Fruit fly (Drosophila melanogaster) whole organism, wandering third instar larva: Measurements from ENCODE around the gene Mics1.

Experiments
- Abd-B ChIP-seq: fragments of >200 bp; optimal IDR thresholded peaks from 2 replicates; lab custom pipeline; 2017; ENCODE audit warnings: missing biosample characterization, missing genetic modification characterization
- CG9705 ChIP-seq: fragments of 200-800 bp; sonication (Bioruptor generic); optimal IDR thresholded peaks from 2 replicates; lab custom pipeline; 2018; ENCODE audit warnings: missing biosample characterization, mild to moderate bottlenecking, missing genetic modification characterization
- Hr78 ChIP-seq: fragments of >200 bp; optimal IDR thresholded peaks from 2 replicates; lab custom pipeline; 2017; ENCODE audit warnings: missing biosample characterization, missing genetic modification characterization
- Sp1 ChIP-seq: fragments of 200-800 bp; sonication (Bioruptor generic); optimal IDR thresholded peaks from 3 replicates; lab custom pipeline; 2019; ENCODE audit warnings: missing biosample characterization, mild to moderate bottlenecking, missing genetic modification characterization, moderate library complexity
- lola ChIP-seq: fragments of >200 bp; optimal IDR thresholded peaks from 2 replicates; lab custom pipeline; 2017; ENCODE audit warnings: missing biosample characterization, missing genetic modification characterization
- pan ChIP-seq: fragments of >200 bp; optimal IDR thresholded peaks from 2 replicates; lab custom pipeline; 2017
- psq ChIP-seq: fragments of 200-800 bp; sonication (Bioruptor generic); optimal IDR thresholded peaks from 3 replicates; lab custom pipeline; 2017; ENCODE audit warnings: missing biosample characterization, mild to moderate bottlenecking, missing genetic modification characterization, moderate library complexity
- rgr ChIP-seq: fragments of 200-800 bp; sonication (Bioruptor generic); optimal IDR thresholded peaks from 3 replicates; lab custom pipeline; 2016; ENCODE audit warnings: missing biosample characterization, mild to moderate bottlenecking, missing genetic modification characterization
- sv ChIP-seq: fragments of 200-800 bp; sonication (Bioruptor generic); optimal IDR thresholded peaks from 3 replicates; lab custom pipeline; 2016; ENCODE audit warnings: missing biosample characterization, missing genetic modification characterization
- tai ChIP-seq: sonication (Bioruptor generic); optimal IDR thresholded peaks from 2 replicates; lab custom pipeline; 2016; ENCODE audit warnings: missing biosample characterization, missing genetic modification characterization
- usp ChIP-seq: fragments of >200 bp; optimal IDR thresholded peaks from 2 replicates; lab custom pipeline; 2017; ENCODE audit warnings: missing biosample characterization, missing genetic modification characterization

DNA sequence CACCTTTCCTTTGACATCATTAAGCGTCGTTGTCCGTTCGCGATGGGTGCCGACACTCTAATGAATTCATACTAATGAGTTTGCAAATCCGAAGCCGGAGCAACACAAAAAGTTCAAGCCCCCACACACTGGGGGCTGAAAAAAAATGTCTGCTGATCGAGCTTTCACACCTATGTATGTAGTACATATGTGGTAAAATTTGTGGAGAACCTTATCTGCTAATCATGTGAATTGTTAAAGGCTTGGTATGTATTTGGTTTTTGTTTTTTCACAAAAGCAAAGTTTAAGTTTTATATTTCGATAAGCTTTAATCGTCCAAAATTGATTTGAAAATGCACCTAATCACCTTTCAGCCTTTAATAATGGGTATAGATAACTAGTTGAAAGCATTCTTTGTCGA is 34.1 kb upstream of the Mics1 start, which contains the start of gene alpha-Est5:
- TF ChIP-seq tai (GFP tag; lab: Kevin White, UChicago) (no peak), rgr (no peak), psq (GFP tag; lab: Kevin White, UChicago) (no peak), Sp1 (GFP tag; lab: Kevin White, UChicago) (no peak), CG9705 (GFP tag; lab: Kevin White, UChicago) (no peak), pan (lab: Kevin White, UChicago) (no peak), Hr78 (GFP tag; lab: Kevin White, UChicago) (no peak), sv (GFP tag; lab: Kevin White, UChicago) (no peak), lola (GFP tag; lab: Kevin White, UChicago) (no peak), Abd-B (no peak), usp (GFP tag; lab: Kevin White, UChicago) (no peak)
